Worm (Caenorhabditis elegans) whole organism, mixed stage, embryonic: ENCODE measurements around the gene cup-16.

Experiments used
- elt-1 ChIP-seq: sonication (generic microtip); optimal IDR thresholded peaks from 2 replicates; lab custom pipeline; 2017; ENCODE audit warnings: missing genetic modification characterization, mild to moderate bottlenecking, missing compliant biosample characterization, antibody characterized with exemption, moderate library complexity, borderline replicate concordance; ENCODE audit not compliant: insufficient read depth
- hlh-1 ChIP-seq: fragments of 150-350 bp; optimal IDR thresholded peaks from 2 replicates; lab custom pipeline; 2014; ENCODE audit warnings: missing biosample characterization, missing genetic modification reagents, missing genetic modification characterization
- lin-13 ChIP-seq: fragments of 150-350 bp; optimal IDR thresholded peaks from 2 replicates; lab custom pipeline; 2014; ENCODE audit warnings: missing biosample characterization, missing genetic modification characterization
- lin-32 ChIP-seq: fragments of 200-800 bp; sonication (Bioruptor generic); optimal IDR thresholded peaks from 2 replicates; lab custom pipeline; 2018; ENCODE audit warnings: mild to moderate bottlenecking, missing genetic modification characterization, missing compliant biosample characterization
- lsy-2 ChIP-seq: fragments of 150-350 bp; optimal IDR thresholded peaks from 2 replicates; lab custom pipeline; 2014; ENCODE audit warnings: missing biosample characterization, missing genetic modification characterization
- nhr-12 ChIP-seq: fragments of 150-350 bp; optimal IDR thresholded peaks from 2 replicates; lab custom pipeline; 2014; ENCODE audit warnings: missing biosample characterization, missing genetic modification characterization
- nhr-237 ChIP-seq: fragments of 150-350 bp; optimal IDR thresholded peaks from 2 replicates; lab custom pipeline; 2014; ENCODE audit warnings: missing biosample characterization, missing genetic modification characterization
- nhr-28 ChIP-seq: fragments of 150-350 bp; optimal IDR thresholded peaks from 2 replicates; lab custom pipeline; 2014; ENCODE audit warnings: missing biosample characterization, missing genetic modification characterization
- pha-4 ChIP-seq: fragments of 150-350 bp; optimal IDR thresholded peaks from 2 replicates; lab custom pipeline; 2018; ENCODE audit warnings: missing biosample characterization, missing genetic modification reagents, missing genetic modification characterization
- unc-120 ChIP-seq: sonication (generic microtip); optimal IDR thresholded peaks from 2 replicates; lab custom pipeline; 2017; ENCODE audit warnings: missing genetic modification characterization, missing compliant biosample characterization; ENCODE audit not compliant: poor library complexity, severe bottlenecking
- unc-39 ChIP-seq: fragments of 150-350 bp; optimal IDR thresholded peaks from 2 replicates; lab custom pipeline; 2014; ENCODE audit warnings: missing biosample characterization, missing genetic modification characterization
- unc-62 ChIP-seq: fragments of 150-350 bp; optimal IDR thresholded peaks from 2 replicates; lab custom pipeline; 2014; ENCODE audit warnings: missing biosample characterization, missing genetic modification reagents, missing genetic modification characterization
- ztf-11 ChIP-seq: fragments of 150-350 bp; optimal IDR thresholded peaks from 2 replicates; lab custom pipeline; 2014; ENCODE audit warnings: missing biosample characterization, missing genetic modification characterization

DNA sequence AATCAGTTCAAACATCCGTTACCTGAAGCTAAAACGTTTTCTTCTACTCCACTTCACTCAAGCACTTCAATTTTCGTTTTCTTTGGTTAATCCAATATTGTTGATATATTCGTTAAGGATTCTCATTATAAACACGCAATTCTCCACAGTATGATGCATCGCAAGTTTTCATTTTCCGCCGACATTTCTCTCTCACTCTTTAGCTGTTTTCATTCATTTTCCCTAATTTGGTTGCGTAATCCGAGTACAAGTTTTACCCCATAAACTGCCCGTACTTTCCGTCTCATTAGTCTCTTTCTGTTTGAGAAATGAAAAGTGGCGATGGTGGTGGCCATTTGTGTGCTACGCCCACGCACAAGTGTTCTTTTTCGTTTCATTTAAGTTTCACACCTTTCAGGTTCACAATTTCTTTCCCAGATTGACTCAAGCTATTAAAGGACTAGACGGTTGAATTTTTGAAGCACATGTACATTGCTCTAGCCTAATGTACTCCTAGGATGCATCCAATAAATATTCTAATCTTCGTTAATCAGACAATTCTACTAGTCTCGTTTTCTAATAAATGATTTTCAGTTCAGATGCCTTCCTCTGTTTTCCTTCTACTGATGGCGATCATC is 15.5 kb upstream of the cup-16 start, which contains the start of gene C34C6.3:
- TF ChIP-seq lin-32 (GFP tag; lab: Kevin White, UChicago) (no peak), lin-13 (tag; lab: Kevin White, UChicago) (no peak), lsy-2 (tag; lab: Kevin White, UChicago) (no peak), unc-62 (GFP tag; lab: Kevin White, UChicago) (no peak), unc-39 (tag; lab: Kevin White, UChicago) (no peak), nhr-237 (tag; lab: Kevin White, UChicago) (no peak), pha-4 (tag; lab: Kevin White, UChicago) (no peak), elt-1 (tag; lab: Kevin White, UChicago) (no peak), hlh-1 (tag; lab: Kevin White, UChicago) (no peak), ztf-11 (no peak), nhr-12 (tag; lab: Kevin White, UChicago) (no peak), nhr-28 (tag; lab: Kevin White, UChicago) (no peak), unc-120 (tag; lab: Kevin White, UChicago) (no peak)
